Fruit fly (Drosophila melanogaster) whole organism, prepupa: ENCODE measurements around the gene dsf.

Experiments
- CG11294 ChIP-seq: fragments of 200-800 bp; sonication (Bioruptor generic); IDR thresholded peaks from 2 replicates; pipeline ENCODE4 v1.3.6; 2022; ENCODE audit warnings: missing biosample characterization, missing genetic modification characterization
- CG11902 ChIP-seq: fragments of 200-800 bp; sonication (Bioruptor generic); optimal IDR thresholded peaks from 3 replicates; lab custom pipeline; 2016; ENCODE audit warnings: missing biosample characterization, missing genetic modification characterization
- CG15336 ChIP-seq: fragments of 200-800 bp; sonication (Bioruptor generic); IDR thresholded peaks from 2 replicates; pipeline ENCODE4 v1.3.6; 2022; ENCODE audit warnings: missing biosample characterization, missing genetic modification characterization
- CG1621 ChIP-seq: fragments of 200-800 bp; sonication (Bioruptor generic); optimal IDR thresholded peaks from 3 replicates; lab custom pipeline; 2018; ENCODE audit warnings: missing biosample characterization, mild to moderate bottlenecking, missing genetic modification characterization
- CG16779 ChIP-seq: fragments of 200-800 bp; sonication (Bioruptor generic); optimal IDR thresholded peaks from 3 replicates; lab custom pipeline; 2017; ENCODE audit warnings: missing biosample characterization, mild to moderate bottlenecking, missing genetic modification characterization
- CG3032 ChIP-seq: fragments of 200-800 bp; optimal IDR thresholded peaks from 2 replicates; lab custom pipeline; 2019; ENCODE audit warnings: missing biosample characterization, mild to moderate bottlenecking, missing genetic modification characterization, moderate library complexity
- CG32006 ChIP-seq: fragments of 200-800 bp; sonication (Bioruptor generic); optimal IDR thresholded peaks from 3 replicates; lab custom pipeline; 2017; ENCODE audit warnings: missing biosample characterization, mild to moderate bottlenecking, missing genetic modification characterization
- CG3919 ChIP-seq: fragments of 200-800 bp; sonication (Bioruptor generic); optimal IDR thresholded peaks from 3 replicates; lab custom pipeline; 2016; ENCODE audit warnings: missing biosample characterization, missing genetic modification characterization
- CG6163 ChIP-seq: fragments of 200-800 bp; sonication (Bioruptor generic); IDR thresholded peaks from 3 replicates; pipeline ENCODE4 v1.3.6; 2022; ENCODE audit warnings: missing biosample characterization, missing genetic modification characterization
- CG6792 ChIP-seq: fragments of 200-800 bp; sonication (Bioruptor generic); optimal IDR thresholded peaks from 3 replicates; lab custom pipeline; 2016; ENCODE audit warnings: missing biosample characterization, missing genetic modification characterization
- CG6808 ChIP-seq: fragments of 200-800 bp; sonication (Bioruptor generic); optimal IDR thresholded peaks from 3 replicates; lab custom pipeline; 2017; ENCODE audit warnings: missing biosample characterization, missing genetic modification characterization, mild to moderate bottlenecking, moderate library complexity, missing genetic modification reagents
- CG7368 ChIP-seq: fragments of 200-800 bp; sonication (Bioruptor generic); optimal IDR thresholded peaks from 3 replicates; lab custom pipeline; 2016; ENCODE audit warnings: missing biosample characterization, missing genetic modification characterization
- CG8119 ChIP-seq: fragments of 200-800 bp; sonication (Bioruptor generic); IDR thresholded peaks from 3 replicates; pipeline ENCODE4 v1.3.6; 2022; ENCODE audit warnings: missing biosample characterization, missing genetic modification characterization
- CG8319 ChIP-seq: fragments of 200-800 bp; sonication (Bioruptor generic); optimal IDR thresholded peaks from 3 replicates; lab custom pipeline; 2016; ENCODE audit warnings: missing biosample characterization, missing genetic modification characterization
- CG8632 ChIP-seq: fragments of 200-800 bp; sonication (Bioruptor generic); optimal IDR thresholded peaks from 3 replicates; lab custom pipeline; 2016; ENCODE audit warnings: missing biosample characterization, missing genetic modification characterization
- CG9139 ChIP-seq: fragments of 200-800 bp; sonication (Bioruptor generic); optimal IDR thresholded peaks from 3 replicates; lab custom pipeline; 2017; ENCODE audit warnings: missing biosample characterization, mild to moderate bottlenecking, missing genetic modification characterization
- Eip75B ChIP-seq: fragments of 200-800 bp; sonication (Bioruptor generic); optimal IDR thresholded peaks from 3 replicates; lab custom pipeline; 2016; ENCODE audit warnings: missing biosample characterization, missing genetic modification characterization
- Eip78C ChIP-seq: fragments of 200-800 bp; sonication (Bioruptor generic); peaks from one replicate; lab custom pipeline; 2016; ENCODE audit warnings: missing biosample characterization, missing genetic modification characterization
- Eip93F ChIP-seq: fragments of 200-800 bp; sonication (Bioruptor generic); optimal IDR thresholded peaks from 2 replicates; lab custom pipeline; 2016; ENCODE audit warnings: missing biosample characterization, mild to moderate bottlenecking, missing genetic modification characterization
- Ets21C ChIP-seq: fragments of 200-800 bp; sonication (Bioruptor generic); optimal IDR thresholded peaks from 3 replicates; lab custom pipeline; 2016; ENCODE audit warnings: missing biosample characterization, missing genetic modification characterization
- Ets96B ChIP-seq: fragments of 200-800 bp; optimal IDR thresholded peaks from 2 replicates; lab custom pipeline; 2019; ENCODE audit warnings: missing biosample characterization, mild to moderate bottlenecking, missing genetic modification characterization, moderate library complexity
- Gug ChIP-seq: fragments of 200-800 bp; sonication (Bioruptor generic); IDR thresholded peaks from 2 replicates; pipeline ENCODE4 v1.3.6; 2022; ENCODE audit warnings: missing biosample characterization, missing genetic modification characterization
- Hr38 ChIP-seq: sonication (Bioruptor generic); optimal IDR thresholded peaks from 2 replicates; lab custom pipeline; 2016; ENCODE audit warnings: missing biosample characterization, missing genetic modification characterization
- Hr39 ChIP-seq: fragments of 200-800 bp; sonication (Bioruptor generic); optimal IDR thresholded peaks from 2 replicates; lab custom pipeline; 2016; ENCODE audit warnings: missing biosample characterization, missing genetic modification characterization
- Hr4 ChIP-seq: fragments of 200-800 bp; sonication (Bioruptor generic); optimal IDR thresholded peaks from 3 replicates; lab custom pipeline; 2016; ENCODE audit warnings: missing biosample characterization, missing genetic modification characterization
- Lpt ChIP-seq: fragments of 200-800 bp; sonication (Bioruptor generic); optimal IDR thresholded peaks from 3 replicates; lab custom pipeline; 2016; ENCODE audit warnings: missing biosample characterization, missing genetic modification characterization
- Met ChIP-seq: fragments of 200-800 bp; sonication (Bioruptor generic); optimal IDR thresholded peaks from 3 replicates; lab custom pipeline; 2016; ENCODE audit warnings: missing biosample characterization, missing genetic modification characterization
- Sox102F ChIP-seq: fragments of 200-800 bp; sonication (Bioruptor generic); optimal IDR thresholded peaks from 2 replicates; lab custom pipeline; 2016; ENCODE audit warnings: missing biosample characterization, mild to moderate bottlenecking, missing genetic modification characterization
- Sox14 ChIP-seq: fragments of 200-800 bp; sonication (Bioruptor generic); optimal IDR thresholded peaks from 3 replicates; lab custom pipeline; 2016; ENCODE audit warnings: missing biosample characterization, missing genetic modification characterization
- Sox15 ChIP-seq: fragments of 200-800 bp; sonication (Bioruptor generic); optimal IDR thresholded peaks from 3 replicates; lab custom pipeline; 2016; ENCODE audit warnings: missing biosample characterization, missing genetic modification characterization
- achi ChIP-seq: fragments of 200-800 bp; sonication (Bioruptor generic); optimal IDR thresholded peaks from 3 replicates; lab custom pipeline; 2016; ENCODE audit warnings: missing biosample characterization, missing genetic modification characterization
- dac ChIP-seq: fragments of 200-800 bp; sonication (Bioruptor generic); optimal IDR thresholded peaks from 2 replicates; lab custom pipeline; 2017; ENCODE audit warnings: missing biosample characterization, mild to moderate bottlenecking, missing genetic modification characterization
- dsx ChIP-seq: fragments of 200-800 bp; optimal IDR thresholded peaks from 3 replicates; lab custom pipeline; 2019; ENCODE audit warnings: missing biosample characterization, mild to moderate bottlenecking, missing genetic modification characterization, moderate library complexity; ENCODE audit not compliant: poor library complexity, severe bottlenecking
- eg ChIP-seq: fragments of 200-800 bp; sonication (Bioruptor generic); IDR thresholded peaks from 3 replicates; pipeline ENCODE4 v1.3.6; 2022; ENCODE audit warnings: missing biosample characterization, missing genetic modification characterization
- esn ChIP-seq: fragments of 200-800 bp; sonication (Bioruptor generic); optimal IDR thresholded peaks from 2 replicates; lab custom pipeline; 2016; ENCODE audit warnings: missing biosample characterization, mild to moderate bottlenecking, missing genetic modification characterization, moderate library complexity
- fd59A ChIP-seq: fragments of 200-800 bp; sonication (Bioruptor generic); optimal IDR thresholded peaks from 2 replicates; lab custom pipeline; 2017; ENCODE audit warnings: missing biosample characterization, mild to moderate bottlenecking, missing genetic modification characterization, missing genetic modification reagents
- fd85E ChIP-seq: fragments of 200-800 bp; sonication (Bioruptor generic); optimal IDR thresholded peaks from 3 replicates; lab custom pipeline; 2016; ENCODE audit warnings: missing biosample characterization, missing genetic modification characterization
- lz ChIP-seq: fragments of 200-800 bp; sonication (Bioruptor generic); optimal IDR thresholded peaks from 3 replicates; lab custom pipeline; 2016; ENCODE audit warnings: missing biosample characterization, missing genetic modification characterization
- net ChIP-seq: fragments of 200-800 bp; sonication (Bioruptor generic); optimal IDR thresholded peaks from 3 replicates; lab custom pipeline; 2016; ENCODE audit warnings: missing biosample characterization, missing genetic modification characterization
- pdm3 ChIP-seq: fragments of 200-800 bp; sonication (Bioruptor generic); optimal IDR thresholded peaks from 3 replicates; lab custom pipeline; 2016; ENCODE audit warnings: missing biosample characterization, missing genetic modification characterization
- salr ChIP-seq, 2 experiments: fragments of 200-800 bp; sonication (Bioruptor generic); optimal IDR thresholded peaks; 3 replicates each; lab custom pipeline; 2016 to 2018; ENCODE audit warnings: missing biosample characterization in 2 of 2, missing genetic modification characterization in 2 of 2, mild to moderate bottlenecking in 1 of 2
- ss ChIP-seq, 2 experiments: fragments of 200-800 bp; sonication (Bioruptor generic); optimal IDR thresholded peaks; 2 replicates in 1 of 2; 3 replicates in 1 of 2; lab custom pipeline; 2017 to 2018; ENCODE audit warnings: mild to moderate bottlenecking in 2 of 2, missing biosample characterization in 2 of 2, missing genetic modification characterization in 2 of 2, moderate library complexity in 1 of 2
- topi ChIP-seq: fragments of 200-800 bp; sonication (Bioruptor generic); optimal IDR thresholded peaks from 3 replicates; lab custom pipeline; 2016; ENCODE audit warnings: missing biosample characterization, missing genetic modification characterization
- vri ChIP-seq: fragments of 200-800 bp; sonication (Bioruptor generic); optimal IDR thresholded peaks from 3 replicates; lab custom pipeline; 2016; ENCODE audit warnings: missing biosample characterization, mild to moderate bottlenecking, missing genetic modification characterization

Gene dsf

dm6 chr2L:5925164-5925563, 573 bp upstream of the dsf start:
- no peak for TF ChIP-seq CG9139 (GFP tag; lab: Kevin White, UChicago)
- peak; percentile 6 for TF ChIP-seq CG7368 (GFP tag; lab: Kevin White, UChicago)

dm6 chr2L:5927363-5927762, 1.6 kb downstream of the dsf start:
- no peak for TF ChIP-seq CG8632 (GFP tag; lab: Kevin White, UChicago)
- TF ChIP-seq CG7368 (GFP tag; lab: Kevin White, UChicago), result no peak
- no peak for TF ChIP-seq Eip93F (GFP tag; lab: Kevin White, UChicago)
- no peak for TF ChIP-seq CG16779 (tag; lab: Kevin White, UChicago)
- no peak for TF ChIP-seq CG3032
- no peak for TF ChIP-seq Gug (GFP tag; lab: Robert Waterston, UW)
- TF ChIP-seq esn (GFP tag; lab: Kevin White, UChicago), result no peak
- TF ChIP-seq CG8119 (GFP tag; lab: Robert Waterston, UW), result no peak
- no peak for TF ChIP-seq Eip78C (GFP tag; lab: Kevin White, UChicago)
- no peak for TF ChIP-seq CG6163 (GFP tag; lab: Robert Waterston, UW)
- TF ChIP-seq vri (GFP tag; lab: Kevin White, UChicago), result no peak
- no peak for TF ChIP-seq CG11902
- no peak for TF ChIP-seq dsx (GFP tag; lab: Kevin White, UChicago)
- no peak for TF ChIP-seq CG32006
- no peak for TF ChIP-seq Hr4 (GFP tag; lab: Kevin White, UChicago)
- TF ChIP-seq, all 60 proteins: peak for 0

dm6 chr2L:5943229-5944078, 17.7 kb downstream of the dsf start, which contains the start of the genes Sfp26Ad and Gpdh1:
Gene Sfp26Ad, minus strand, starts transcription at chr2L:5943304.
Gene Gpdh1, plus strand, starts transcription at chr2L:5943643.
- TF ChIP-seq CG8632 (GFP tag; lab: Kevin White, UChicago) (peak; percentile 64), fd85E (GFP tag; lab: Kevin White, UChicago) (no peak), CG6792 (GFP tag; lab: Kevin White, UChicago) (peak; percentile 71), Ets96B (peak; percentile 52), Ets21C (GFP tag; lab: Kevin White, UChicago) (peak; percentile 71), Eip93F (GFP tag; lab: Kevin White, UChicago) (no peak), Sox15 (GFP tag; lab: Kevin White, UChicago) (peak; percentile 19), vri (GFP tag; lab: Kevin White, UChicago) (peak; percentile 90), CG11294 (GFP tag; lab: Robert Waterston, UW) (no peak), eg (GFP tag; lab: Robert Waterston, UW) (peak; percentile 39; the same call in 2 of the 3 replicates), Sox14 (GFP tag; lab: Kevin White, UChicago) (peak; percentile 72), topi (GFP tag; lab: Kevin White, UChicago) (peak; percentile 74), Sox102F (GFP tag; lab: Kevin White, UChicago) (peak; percentile 79), Met (peak; percentile 81), net (GFP tag; lab: Kevin White, UChicago) (peak; percentile 62), CG3919 (peak; percentile 83), Gug (GFP tag; lab: Robert Waterston, UW) (no peak), CG9139 (GFP tag; lab: Kevin White, UChicago) (peak; percentile 71), CG11902 (peak; percentile 62), esn (GFP tag; lab: Kevin White, UChicago) (peak; percentile 82), Hr38 (GFP tag; lab: Kevin White, UChicago) (no peak), CG7368 (GFP tag; lab: Kevin White, UChicago) (peak; percentile 59), dac (GFP tag; lab: Kevin White, UChicago) (no peak), Eip75B (GFP tag; lab: Kevin White, UChicago) (peak; percentile 58), achi (GFP tag; lab: Kevin White, UChicago) (peak; percentile 66), CG6163 (GFP tag; lab: Robert Waterston, UW) (peak; percentile 67), dsx (GFP tag; lab: Kevin White, UChicago) (peak; percentile 25), CG1621 (tag; lab: Kevin White, UChicago) (peak; percentile 19), fd59A (GFP tag; lab: Kevin White, UChicago) (peak; percentile 28), pdm3 (GFP tag; lab: Kevin White, UChicago) (peak; percentile 81), CG8319 (GFP tag; lab: Kevin White, UChicago) (peak; percentile 38), ss (GFP tag; optimal IDR thresholded peaks at IDR 0.05; lab: Kevin White, UChicago) (peak; percentile 77 to 79), CG6808 (GFP tag; lab: Kevin White, UChicago) (peak; percentile 34), lz (GFP tag; lab: Kevin White, UChicago) (peak; percentile 81), Lpt (peak; percentile 56), CG8119 (GFP tag; lab: Robert Waterston, UW) (peak; percentile 71), Hr39 (GFP tag; lab: Kevin White, UChicago) (peak; percentile 75), salr (GFP tag; optimal IDR thresholded peaks at IDR 0.05; lab: Kevin White, UChicago) (peak in 1 of 2 experiments; percentile 49), CG15336 (GFP tag; lab: Robert Waterston, UW) (peak; percentile 62)
